Worm (Caenorhabditis elegans): ENCODE results near the gene K11D9.3.

ce11 chrIII:10819778-10820177, 17.8 kb upstream of the K11D9.3 start:
- no peak for TF ChIP-seq unc-39 (tag; optimal IDR thresholded peaks at IDR 0.05)
- TF ChIP-seq mep-1 (tag; optimal IDR thresholded peaks at IDR 0.05) = no peak
- TF ChIP-seq unc-130 (GFP tag; optimal IDR thresholded peaks at IDR 0.05) = no peak
- TF ChIP-seq nhr-76 (tag; optimal IDR thresholded peaks at IDR 0.05) = no peak
- no peak for TF ChIP-seq nhr-237 (tag; optimal IDR thresholded peaks at IDR 0.05)
- TF ChIP-seq arid-1 (GFP tag; conservative IDR thresholded peaks at IDR 0.05) = no peak
- no peak for TF ChIP-seq snpc-4 (tag; optimal IDR thresholded peaks at IDR 0.05)
- TF ChIP-seq F49E8.2 (tag; optimal IDR thresholded peaks at IDR 0.05; ENCODE audit: borderline replicate concordance) = no peak
- TF ChIP-seq pqm-1 (tag; optimal IDR thresholded peaks at IDR 0.05) = no peak
- no peak for TF ChIP-seq dve-1 (tag; optimal IDR thresholded peaks at IDR 0.05; ENCODE audit: insufficient read depth)

Data from whole organism, L4 larva.